Worm (Caenorhabditis elegans): Measurements from ENCODE around the gene fbxa-150.
A peak's percentile ranks its signal among the peaks of the same experiment; 100 is the strongest.
"Not testable (repeated sequence)": the region's sequence is repeated elsewhere in the genome, so short reads cannot be mapped to it uniquely, and the experiment has no call there.

Gene fbxa-150

ce11 chrV:20500405-20500804 lies 22.0 kb upstream of the fbxa-150 start, which contains the start of gene dct-14:
dct-14 (minus strand) TSS chrV:20500505.
- TF ChIP-seq elt-2 (tag; optimal IDR thresholded peaks at IDR 0.05) = no peak
- TF ChIP-seq nhr-23 (tag; optimal IDR thresholded peaks at IDR 0.05) = no peak
- TF ChIP-seq ZK546.5 (tag; optimal IDR thresholded peaks at IDR 0.05) = no peak
- no peak for TF ChIP-seq lin-15B (tag; optimal IDR thresholded peaks at IDR 0.05)
- TF ChIP-seq unc-62 (GFP tag; optimal IDR thresholded peaks at IDR 0.05) = no peak
- no peak for TF ChIP-seq ceh-16 (tag; optimal IDR thresholded peaks at IDR 0.05)
- no peak for TF ChIP-seq mdl-1 (tag; optimal IDR thresholded peaks at IDR 0.05)
- TF ChIP-seq unc-39 (tag; optimal IDR thresholded peaks at IDR 0.05) = no peak

ce11 chrV:20504997-20505396 lies 17.4 kb upstream of the fbxa-150 start, which contains the start of gene Y38H6C.4:
Y38H6C.4 (minus strand) TSS chrV:20505097.
- TF ChIP-seq nfya-1 (tag; optimal IDR thresholded peaks at IDR 0.05; ENCODE audit: insufficient read depth) (no peak), nhr-43 (tag; optimal IDR thresholded peaks at IDR 0.05; ENCODE audit: poor library complexity, severe bottlenecking) (no peak), ZK546.5 (tag; optimal IDR thresholded peaks at IDR 0.05) (no peak), nhr-67 (tag; optimal IDR thresholded peaks at IDR 0.05) (no peak), ceh-9 (tag; optimal IDR thresholded peaks at IDR 0.05) (no peak), ama-1 (optimal IDR thresholded peaks at IDR 0.05) (no peak), pqm-1 (tag; optimal IDR thresholded peaks at IDR 0.05) (no peak), ceh-16 (tag; optimal IDR thresholded peaks at IDR 0.05) (no peak)

ce11 chrV:20506542-20506941 lies 15.9 kb upstream of the fbxa-150 start:
- TF ChIP-seq lsy-12 (tag; optimal IDR thresholded peaks at IDR 0.05) (no peak), aly-2 (tag; optimal IDR thresholded peaks at IDR 0.05) (no peak), egl-5 (tag; optimal IDR thresholded peaks at IDR 0.05) (no peak), fkh-10 (GFP tag; optimal IDR thresholded peaks at IDR 0.05) (no peak), daf-12 (tag; optimal IDR thresholded peaks at IDR 0.05) (no peak), skn-1 (tag; optimal IDR thresholded peaks at IDR 0.05) (no peak), eor-1 (tag; optimal IDR thresholded peaks at IDR 0.05) (no peak), nhr-43 (tag; optimal IDR thresholded peaks at IDR 0.05; ENCODE audit: poor library complexity, severe bottlenecking) (no peak), hmg-11 (tag; optimal IDR thresholded peaks at IDR 0.05) (no peak), ceh-9 (tag; optimal IDR thresholded peaks at IDR 0.05) (no peak)

ce11 chrV:20509427-20509826 lies 13.0 kb upstream of the fbxa-150 start:
- TF ChIP-seq tbx-2 (tag; optimal IDR thresholded peaks at IDR 0.05) (no peak), nhr-11 (tag; optimal IDR thresholded peaks at IDR 0.05) (no peak)

ce11 chrV:20513661-20514060 lies 8.7 kb upstream of the fbxa-150 start, which contains the start of gene Y38H6C.8:
Y38H6C.8 (plus strand) TSS chrV:20513961.
- TF ChIP-seq elt-1 (tag; optimal IDR thresholded peaks at IDR 0.05); pqm-1 (tag; optimal IDR thresholded peaks at IDR 0.05); unc-62 (GFP tag; optimal IDR thresholded peaks at IDR 0.05): not testable (repeated sequence)

ce11 chrV:20514483-20514882 lies 7.9 kb upstream of the fbxa-150 start:
- TF ChIP-seq fkh-2 (tag; optimal IDR thresholded peaks at IDR 0.05) (no peak), elt-2 (tag; optimal IDR thresholded peaks at IDR 0.05) (peak; percentile 58), mml-1 (tag; optimal IDR thresholded peaks at IDR 0.05) (no peak), nhr-25 (tag; optimal IDR thresholded peaks at IDR 0.05) (no peak), ZK546.5 (tag; optimal IDR thresholded peaks at IDR 0.05) (no peak), ceh-16 (tag; optimal IDR thresholded peaks at IDR 0.05) (no peak)

- TF ChIP-seq lin-15B (tag; optimal IDR thresholded peaks at IDR 0.05) (no peak), R02D3.7 (tag; optimal IDR thresholded peaks at IDR 0.05) (no peak), snpc-4 (tag; optimal IDR thresholded peaks at IDR 0.05) (no peak), eor-1 (tag; optimal IDR thresholded peaks at IDR 0.05) (no peak), unc-39 (tag; optimal IDR thresholded peaks at IDR 0.05) (no peak), nhr-43 (tag; optimal IDR thresholded peaks at IDR 0.05; ENCODE audit: poor library complexity, severe bottlenecking) (no peak), ceh-9 (tag; optimal IDR thresholded peaks at IDR 0.05) (no peak), aly-2 (tag; optimal IDR thresholded peaks at IDR 0.05) (no peak), nhr-25 (tag; optimal IDR thresholded peaks at IDR 0.05) (no peak), nhr-12 (tag; optimal IDR thresholded peaks at IDR 0.05) (no peak), hmg-11 (tag; optimal IDR thresholded peaks at IDR 0.05) (no peak), daf-12 (tag; optimal IDR thresholded peaks at IDR 0.05) (no peak), ztf-4 (tag; optimal IDR thresholded peaks at IDR 0.05) (no peak), fkh-10 (GFP tag; optimal IDR thresholded peaks at IDR 0.05) (no peak), nhr-11 (tag; optimal IDR thresholded peaks at IDR 0.05) (no peak), ZK546.5 (tag; optimal IDR thresholded peaks at IDR 0.05) (no peak)
Measured at ce11 chrV:20517005-20517404, 5.4 kb upstream of the fbxa-150 start.
